Fruit fly (Drosophila melanogaster) whole organism, prepupa: Measurements from ENCODE around the gene mRpL40.

ENCODE experiments used
- Blimp-1 ChIP-seq: fragments of 200-800 bp; sonication (Bioruptor generic); optimal IDR thresholded peaks from 3 replicates; lab custom pipeline; 2017; ENCODE audit warnings: missing biosample characterization, missing genetic modification characterization, mild to moderate bottlenecking, moderate library complexity, missing genetic modification reagents
- CG10631 ChIP-seq: fragments of 200-800 bp; sonication (Bioruptor generic); optimal IDR thresholded peaks from 2 replicates; lab custom pipeline; 2016; ENCODE audit warnings: missing biosample characterization, missing genetic modification characterization
- CG10669 ChIP-seq: fragments of 200-800 bp; sonication (Bioruptor generic); optimal IDR thresholded peaks from 3 replicates; lab custom pipeline; 2018; ENCODE audit warnings: missing biosample characterization, mild to moderate bottlenecking, missing genetic modification characterization, moderate library complexity
- CG11294 ChIP-seq: fragments of 200-800 bp; sonication (Bioruptor generic); IDR thresholded peaks from 2 replicates; pipeline ENCODE4 v1.3.6; 2022; ENCODE audit warnings: missing biosample characterization, missing genetic modification characterization
- CG11762 ChIP-seq: fragments of 200-800 bp; sonication (Bioruptor generic); optimal IDR thresholded peaks from 3 replicates; lab custom pipeline; 2016; ENCODE audit warnings: missing biosample characterization, missing genetic modification characterization; ENCODE audit not compliant: insufficient read depth
- CG11902 ChIP-seq: fragments of 200-800 bp; sonication (Bioruptor generic); optimal IDR thresholded peaks from 3 replicates; lab custom pipeline; 2016; ENCODE audit warnings: missing biosample characterization, missing genetic modification characterization
- CG15336 ChIP-seq: fragments of 200-800 bp; sonication (Bioruptor generic); IDR thresholded peaks from 2 replicates; pipeline ENCODE4 v1.3.6; 2022; ENCODE audit warnings: missing biosample characterization, missing genetic modification characterization
- CG1621 ChIP-seq: fragments of 200-800 bp; sonication (Bioruptor generic); optimal IDR thresholded peaks from 3 replicates; lab custom pipeline; 2018; ENCODE audit warnings: missing biosample characterization, mild to moderate bottlenecking, missing genetic modification characterization
- CG16779 ChIP-seq: fragments of 200-800 bp; sonication (Bioruptor generic); optimal IDR thresholded peaks from 3 replicates; lab custom pipeline; 2017; ENCODE audit warnings: missing biosample characterization, mild to moderate bottlenecking, missing genetic modification characterization
- CG3032 ChIP-seq: fragments of 200-800 bp; optimal IDR thresholded peaks from 2 replicates; lab custom pipeline; 2019; ENCODE audit warnings: missing biosample characterization, mild to moderate bottlenecking, missing genetic modification characterization, moderate library complexity
- CG31627 ChIP-seq: fragments of 200-800 bp; sonication (Bioruptor generic); optimal IDR thresholded peaks from 3 replicates; lab custom pipeline; 2016; ENCODE audit warnings: missing biosample characterization, missing genetic modification characterization
- CG34406 ChIP-seq: fragments of 200-800 bp; sonication (Bioruptor generic); optimal IDR thresholded peaks from 3 replicates; lab custom pipeline; 2016; ENCODE audit warnings: missing biosample characterization, missing genetic modification characterization
- CG3919 ChIP-seq: fragments of 200-800 bp; sonication (Bioruptor generic); optimal IDR thresholded peaks from 3 replicates; lab custom pipeline; 2016; ENCODE audit warnings: missing biosample characterization, missing genetic modification characterization
- CG4318 ChIP-seq: fragments of 200-800 bp; sonication (Bioruptor generic); optimal IDR thresholded peaks from 3 replicates; lab custom pipeline; 2017; ENCODE audit warnings: missing biosample characterization, mild to moderate bottlenecking, missing genetic modification characterization
- CG6163 ChIP-seq: fragments of 200-800 bp; sonication (Bioruptor generic); IDR thresholded peaks from 3 replicates; pipeline ENCODE4 v1.3.6; 2022; ENCODE audit warnings: missing biosample characterization, missing genetic modification characterization
- CG6792 ChIP-seq: fragments of 200-800 bp; sonication (Bioruptor generic); optimal IDR thresholded peaks from 3 replicates; lab custom pipeline; 2016; ENCODE audit warnings: missing biosample characterization, missing genetic modification characterization
- CG6808 ChIP-seq: fragments of 200-800 bp; sonication (Bioruptor generic); optimal IDR thresholded peaks from 3 replicates; lab custom pipeline; 2017; ENCODE audit warnings: missing biosample characterization, missing genetic modification characterization, mild to moderate bottlenecking, moderate library complexity, missing genetic modification reagents
- CG6854 ChIP-seq: fragments of 200-800 bp; sonication (Bioruptor generic); optimal IDR thresholded peaks from 2 replicates; lab custom pipeline; 2017; ENCODE audit warnings: missing biosample characterization, mild to moderate bottlenecking, missing genetic modification characterization
- CG7368 ChIP-seq: fragments of 200-800 bp; sonication (Bioruptor generic); optimal IDR thresholded peaks from 3 replicates; lab custom pipeline; 2016; ENCODE audit warnings: missing biosample characterization, missing genetic modification characterization
- CG8119 ChIP-seq: fragments of 200-800 bp; sonication (Bioruptor generic); IDR thresholded peaks from 3 replicates; pipeline ENCODE4 v1.3.6; 2022; ENCODE audit warnings: missing biosample characterization, missing genetic modification characterization
- CG8632 ChIP-seq: fragments of 200-800 bp; sonication (Bioruptor generic); optimal IDR thresholded peaks from 3 replicates; lab custom pipeline; 2016; ENCODE audit warnings: missing biosample characterization, missing genetic modification characterization
- CG9139 ChIP-seq: fragments of 200-800 bp; sonication (Bioruptor generic); optimal IDR thresholded peaks from 3 replicates; lab custom pipeline; 2017; ENCODE audit warnings: missing biosample characterization, mild to moderate bottlenecking, missing genetic modification characterization
- Eip75B ChIP-seq: fragments of 200-800 bp; sonication (Bioruptor generic); optimal IDR thresholded peaks from 3 replicates; lab custom pipeline; 2016; ENCODE audit warnings: missing biosample characterization, missing genetic modification characterization
- Eip78C ChIP-seq: fragments of 200-800 bp; sonication (Bioruptor generic); peaks from one replicate; lab custom pipeline; 2016; ENCODE audit warnings: missing biosample characterization, missing genetic modification characterization
- Eip93F ChIP-seq: fragments of 200-800 bp; sonication (Bioruptor generic); optimal IDR thresholded peaks from 2 replicates; lab custom pipeline; 2016; ENCODE audit warnings: missing biosample characterization, mild to moderate bottlenecking, missing genetic modification characterization
- Ets21C ChIP-seq: fragments of 200-800 bp; sonication (Bioruptor generic); optimal IDR thresholded peaks from 3 replicates; lab custom pipeline; 2016; ENCODE audit warnings: missing biosample characterization, missing genetic modification characterization
- Ets96B ChIP-seq: fragments of 200-800 bp; optimal IDR thresholded peaks from 2 replicates; lab custom pipeline; 2019; ENCODE audit warnings: missing biosample characterization, mild to moderate bottlenecking, missing genetic modification characterization, moderate library complexity
- Gug ChIP-seq: fragments of 200-800 bp; sonication (Bioruptor generic); IDR thresholded peaks from 2 replicates; pipeline ENCODE4 v1.3.6; 2022; ENCODE audit warnings: missing biosample characterization, missing genetic modification characterization
- Hr38 ChIP-seq: sonication (Bioruptor generic); optimal IDR thresholded peaks from 2 replicates; lab custom pipeline; 2016; ENCODE audit warnings: missing biosample characterization, missing genetic modification characterization
- Hr39 ChIP-seq: fragments of 200-800 bp; sonication (Bioruptor generic); optimal IDR thresholded peaks from 2 replicates; lab custom pipeline; 2016; ENCODE audit warnings: missing biosample characterization, missing genetic modification characterization
- Hr4 ChIP-seq: fragments of 200-800 bp; sonication (Bioruptor generic); optimal IDR thresholded peaks from 3 replicates; lab custom pipeline; 2016; ENCODE audit warnings: missing biosample characterization, missing genetic modification characterization
- Lpt ChIP-seq: fragments of 200-800 bp; sonication (Bioruptor generic); optimal IDR thresholded peaks from 3 replicates; lab custom pipeline; 2016; ENCODE audit warnings: missing biosample characterization, missing genetic modification characterization
- Met ChIP-seq: fragments of 200-800 bp; sonication (Bioruptor generic); optimal IDR thresholded peaks from 3 replicates; lab custom pipeline; 2016; ENCODE audit warnings: missing biosample characterization, missing genetic modification characterization
- OdsH ChIP-seq: fragments of 200-800 bp; sonication (Bioruptor generic); optimal IDR thresholded peaks from 3 replicates; lab custom pipeline; 2016; ENCODE audit warnings: missing biosample characterization, missing genetic modification characterization
- Smox ChIP-seq: fragments of 200-800 bp; sonication (Bioruptor generic); optimal IDR thresholded peaks from 3 replicates; lab custom pipeline; 2016; ENCODE audit warnings: missing biosample characterization, missing genetic modification characterization
- Sox102F ChIP-seq: fragments of 200-800 bp; sonication (Bioruptor generic); optimal IDR thresholded peaks from 2 replicates; lab custom pipeline; 2016; ENCODE audit warnings: missing biosample characterization, mild to moderate bottlenecking, missing genetic modification characterization
- Sox14 ChIP-seq: fragments of 200-800 bp; sonication (Bioruptor generic); optimal IDR thresholded peaks from 3 replicates; lab custom pipeline; 2016; ENCODE audit warnings: missing biosample characterization, missing genetic modification characterization
- achi ChIP-seq: fragments of 200-800 bp; sonication (Bioruptor generic); optimal IDR thresholded peaks from 3 replicates; lab custom pipeline; 2016; ENCODE audit warnings: missing biosample characterization, missing genetic modification characterization
- acj6 ChIP-seq: fragments of 200-800 bp; sonication (Bioruptor generic); optimal IDR thresholded peaks from 3 replicates; lab custom pipeline; 2016; ENCODE audit warnings: missing biosample characterization, missing genetic modification characterization
- cyc ChIP-seq: fragments of 200-800 bp; sonication (Bioruptor generic); optimal IDR thresholded peaks from 3 replicates; lab custom pipeline; 2016; ENCODE audit warnings: missing biosample characterization, missing genetic modification characterization
- dac ChIP-seq: fragments of 200-800 bp; sonication (Bioruptor generic); optimal IDR thresholded peaks from 2 replicates; lab custom pipeline; 2017; ENCODE audit warnings: missing biosample characterization, mild to moderate bottlenecking, missing genetic modification characterization
- dsx ChIP-seq: fragments of 200-800 bp; optimal IDR thresholded peaks from 3 replicates; lab custom pipeline; 2019; ENCODE audit warnings: missing biosample characterization, mild to moderate bottlenecking, missing genetic modification characterization, moderate library complexity; ENCODE audit not compliant: poor library complexity, severe bottlenecking
- eg ChIP-seq: fragments of 200-800 bp; sonication (Bioruptor generic); IDR thresholded peaks from 3 replicates; pipeline ENCODE4 v1.3.6; 2022; ENCODE audit warnings: missing biosample characterization, missing genetic modification characterization
- esn ChIP-seq: fragments of 200-800 bp; sonication (Bioruptor generic); optimal IDR thresholded peaks from 2 replicates; lab custom pipeline; 2016; ENCODE audit warnings: missing biosample characterization, mild to moderate bottlenecking, missing genetic modification characterization, moderate library complexity
- fd59A ChIP-seq: fragments of 200-800 bp; sonication (Bioruptor generic); optimal IDR thresholded peaks from 2 replicates; lab custom pipeline; 2017; ENCODE audit warnings: missing biosample characterization, mild to moderate bottlenecking, missing genetic modification characterization, missing genetic modification reagents
- fkh ChIP-seq: fragments of 200-800 bp; sonication (Bioruptor generic); optimal IDR thresholded peaks from 3 replicates; lab custom pipeline; 2017; ENCODE audit warnings: missing biosample characterization, mild to moderate bottlenecking, missing genetic modification characterization, moderate library complexity
- lz ChIP-seq: fragments of 200-800 bp; sonication (Bioruptor generic); optimal IDR thresholded peaks from 3 replicates; lab custom pipeline; 2016; ENCODE audit warnings: missing biosample characterization, missing genetic modification characterization
- net ChIP-seq: fragments of 200-800 bp; sonication (Bioruptor generic); optimal IDR thresholded peaks from 3 replicates; lab custom pipeline; 2016; ENCODE audit warnings: missing biosample characterization, missing genetic modification characterization
- pdm3 ChIP-seq: fragments of 200-800 bp; sonication (Bioruptor generic); optimal IDR thresholded peaks from 3 replicates; lab custom pipeline; 2016; ENCODE audit warnings: missing biosample characterization, missing genetic modification characterization
- spab ChIP-seq: fragments of 200-800 bp; sonication (Bioruptor generic); optimal IDR thresholded peaks from 2 replicates; lab custom pipeline; 2017; ENCODE audit warnings: missing biosample characterization, mild to moderate bottlenecking, missing genetic modification characterization, missing genetic modification reagents
- ss ChIP-seq, 2 experiments: fragments of 200-800 bp; sonication (Bioruptor generic); optimal IDR thresholded peaks; 2 replicates in 1 of 2; 3 replicates in 1 of 2; lab custom pipeline; 2017 to 2018; ENCODE audit warnings: mild to moderate bottlenecking in 2 of 2, missing biosample characterization in 2 of 2, missing genetic modification characterization in 2 of 2, moderate library complexity in 1 of 2
- svp ChIP-seq: fragments of 200-800 bp; sonication (Bioruptor generic); peaks from one replicate; lab custom pipeline; 2016; ENCODE audit warnings: missing biosample characterization, missing genetic modification characterization
- vri ChIP-seq: fragments of 200-800 bp; sonication (Bioruptor generic); optimal IDR thresholded peaks from 3 replicates; lab custom pipeline; 2016; ENCODE audit warnings: missing biosample characterization, mild to moderate bottlenecking, missing genetic modification characterization

mRpL40 gene

DNA sequence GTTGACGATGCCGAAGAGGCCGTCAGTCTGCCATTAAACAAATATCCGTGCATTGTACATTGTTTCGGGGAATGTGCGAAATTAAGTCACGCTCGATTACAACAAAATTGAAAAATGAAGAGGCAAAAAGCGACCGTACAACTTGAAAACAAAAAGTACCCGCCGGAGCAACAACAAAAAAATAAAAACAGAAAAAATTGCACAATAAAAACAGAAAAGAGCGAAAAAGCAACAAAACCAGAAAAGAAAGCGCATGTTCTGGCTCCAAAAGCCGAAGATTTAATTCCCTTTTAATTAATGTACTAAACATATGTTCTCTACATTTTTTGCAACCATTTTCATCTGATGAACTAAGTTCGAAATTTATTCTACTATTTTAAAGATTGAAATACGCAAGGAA lies 48.8 kb downstream of the mRpL40 start:
- no peak for TF ChIP-seq Ets21C (GFP tag; lab: Kevin White, UChicago)
- no peak for TF ChIP-seq CG31627 (GFP tag; lab: Kevin White, UChicago)
- TF ChIP-seq Ets96B, result peak; percentile 4
- TF ChIP-seq OdsH, result no peak
- TF ChIP-seq esn (GFP tag; lab: Kevin White, UChicago), result peak; percentile 43
- TF ChIP-seq CG10631 (GFP tag; lab: Kevin White, UChicago), result no peak
- TF ChIP-seq Eip93F (GFP tag; lab: Kevin White, UChicago), result no peak
- TF ChIP-seq Hr4 (GFP tag; lab: Kevin White, UChicago), result no peak
- TF ChIP-seq CG3032, result peak; percentile 38
- TF ChIP-seq CG16779 (tag; lab: Kevin White, UChicago), result peak; percentile 15
- peak; percentile 36 for TF ChIP-seq CG6808 (GFP tag; lab: Kevin White, UChicago)
- no peak for TF ChIP-seq Hr39 (GFP tag; lab: Kevin White, UChicago)
- TF ChIP-seq achi (GFP tag; lab: Kevin White, UChicago), result no peak
- no peak for TF ChIP-seq cyc (GFP tag; lab: Kevin White, UChicago)
- TF ChIP-seq Eip75B (GFP tag; lab: Kevin White, UChicago), result no peak
- TF ChIP-seq Gug (GFP tag; lab: Robert Waterston, UW), result no peak
- peak; percentile 29 for TF ChIP-seq CG9139 (GFP tag; lab: Kevin White, UChicago)
- TF ChIP-seq CG6854 (GFP tag; lab: Kevin White, UChicago), result peak; percentile 46
- TF ChIP-seq CG15336 (GFP tag; lab: Robert Waterston, UW), result no peak
- peak; percentile 33 for TF ChIP-seq CG8632 (GFP tag; lab: Kevin White, UChicago)
- no peak for TF ChIP-seq Sox102F (GFP tag; lab: Kevin White, UChicago)
- no peak for TF ChIP-seq Hr38 (GFP tag; lab: Kevin White, UChicago)
- no peak for TF ChIP-seq lz (GFP tag; lab: Kevin White, UChicago)
- peak; percentile 17 for TF ChIP-seq Blimp-1 (GFP tag; lab: Kevin White, UChicago)
- TF ChIP-seq CG6163 (GFP tag; lab: Robert Waterston, UW), result peak; percentile 75
- TF ChIP-seq CG8119, result no peak; the same call in 2 of the 3 replicates
- TF ChIP-seq vri (GFP tag; lab: Kevin White, UChicago), result peak; percentile 63
- TF ChIP-seq eg (GFP tag; lab: Robert Waterston, UW), result no peak
- TF ChIP-seq CG34406 (GFP tag; lab: Kevin White, UChicago), result peak; percentile 30
- peak; percentile 11 for TF ChIP-seq net (GFP tag; lab: Kevin White, UChicago)
- TF ChIP-seq CG11902, result no peak
- no peak for TF ChIP-seq CG1621 (tag; lab: Kevin White, UChicago)
- peak; percentile 12 for TF ChIP-seq pdm3 (GFP tag; lab: Kevin White, UChicago)
- TF ChIP-seq CG7368 (GFP tag; lab: Kevin White, UChicago), result no peak
- no peak for TF ChIP-seq Sox14
- TF ChIP-seq CG10669, result peak; percentile 27
- TF ChIP-seq Lpt (GFP tag; lab: Kevin White, UChicago), result no peak
- peak; percentile 11 for TF ChIP-seq Smox
- no peak for TF ChIP-seq CG4318 (GFP tag; lab: Kevin White, UChicago)
- TF ChIP-seq dsx (GFP tag; lab: Kevin White, UChicago), result peak; percentile 33
- peak; percentile 5 to 46 for TF ChIP-seq ss (GFP tag; optimal IDR thresholded peaks at IDR 0.05; lab: Kevin White, UChicago)
- no peak for TF ChIP-seq fd59A
- no peak for TF ChIP-seq fkh (GFP tag; lab: Kevin White, UChicago)
- peak; percentile 35 for TF ChIP-seq Met (GFP tag; lab: Kevin White, UChicago)
- peak; percentile 12 for TF ChIP-seq CG3919
- TF ChIP-seq CG6792, result peak; percentile 21
- TF ChIP-seq dac (GFP tag; lab: Kevin White, UChicago), result no peak
- TF ChIP-seq spab (GFP tag; lab: Kevin White, UChicago), result peak; percentile 29
- TF ChIP-seq Eip78C (GFP tag; lab: Kevin White, UChicago), result peak; percentile 74
- TF ChIP-seq CG11762 (GFP tag; lab: Kevin White, UChicago), result no peak
- TF ChIP-seq svp (GFP tag; lab: Kevin White, UChicago), result peak; percentile 74
- TF ChIP-seq acj6, result peak; percentile 7
- no peak for TF ChIP-seq CG11294 (GFP tag; lab: Robert Waterston, UW)
